Fruit fly (Drosophila melanogaster) whole organism, embryonic: ENCODE results near the gene CG5498.

Experiments
- Bgb ChIP-seq: fragments of 200-800 bp; sonication (Bioruptor generic); IDR thresholded peaks from 2 replicates; pipeline ENCODE4 v1.3.6; 2022; ENCODE audit warnings: missing biosample characterization, missing genetic modification characterization; ENCODE audit not compliant: partially characterized antibody
- BtbVII ChIP-seq: fragments of 200-800 bp; sonication (Bioruptor generic); optimal IDR thresholded peaks from 3 replicates; lab custom pipeline; 2017; ENCODE audit warnings: missing biosample characterization, mild to moderate bottlenecking, missing genetic modification characterization
- CG1024 ChIP-seq: fragments of 200-800 bp; sonication (Bioruptor generic); IDR thresholded peaks from 2 replicates; pipeline ENCODE4 v1.3.6; 2022; ENCODE audit warnings: missing biosample characterization, missing genetic modification characterization
- CG11398 ChIP-seq: fragments of 200-800 bp; sonication (Bioruptor generic); optimal IDR thresholded peaks from 2 replicates; lab custom pipeline; 2016; ENCODE audit warnings: missing biosample characterization, missing genetic modification characterization
- CG12071 ChIP-seq: fragments of 200-800 bp; sonication (Bioruptor generic); optimal IDR thresholded peaks from 3 replicates; lab custom pipeline; 2018; ENCODE audit warnings: missing biosample characterization, mild to moderate bottlenecking, missing genetic modification characterization
- CG1233 ChIP-seq: fragments of 200-800 bp; sonication (Bioruptor generic); optimal IDR thresholded peaks from 4 replicates; lab custom pipeline; 2018; ENCODE audit warnings: missing biosample characterization, mild to moderate bottlenecking, missing genetic modification characterization
- CG12744 ChIP-seq: fragments of 200-800 bp; sonication (Bioruptor generic); optimal IDR thresholded peaks from 2 replicates; lab custom pipeline; 2016; ENCODE audit warnings: missing biosample characterization, missing genetic modification characterization
- CG13894 ChIP-seq: fragments of 200-800 bp; sonication (Bioruptor generic); optimal IDR thresholded peaks from 3 replicates; lab custom pipeline; 2018; ENCODE audit warnings: missing biosample characterization, mild to moderate bottlenecking, missing genetic modification characterization, moderate library complexity
- CG15011 ChIP-seq: fragments of 200-800 bp; sonication (Bioruptor generic); optimal IDR thresholded peaks from 3 replicates; lab custom pipeline; 2018; ENCODE audit warnings: missing biosample characterization, mild to moderate bottlenecking, missing genetic modification characterization
- CG1603 ChIP-seq: fragments of 200-800 bp; sonication (Bioruptor generic); optimal IDR thresholded peaks from 2 replicates; lab custom pipeline; 2019; ENCODE audit warnings: missing biosample characterization, mild to moderate bottlenecking, missing genetic modification characterization, moderate library complexity
- CG17361 ChIP-seq: fragments of 200-800 bp; sonication (Bioruptor generic); IDR thresholded peaks from 3 replicates; pipeline ENCODE4 v1.3.6; 2022; ENCODE audit warnings: missing biosample characterization, missing genetic modification characterization
- CG1832 ChIP-seq: fragments of 200-800 bp; sonication (Bioruptor generic); optimal IDR thresholded peaks from 2 replicates; lab custom pipeline; 2017; ENCODE audit warnings: missing biosample characterization, mild to moderate bottlenecking, missing genetic modification characterization, inconsistent platforms
- CG2120 ChIP-seq: fragments of 200-800 bp; sonication (Bioruptor generic); optimal IDR thresholded peaks from 3 replicates; lab custom pipeline; 2016; ENCODE audit warnings: missing biosample characterization, missing genetic modification characterization
- CG30403 ChIP-seq: fragments of 200-800 bp; sonication (Bioruptor generic); optimal IDR thresholded peaks from 3 replicates; lab custom pipeline; 2016; ENCODE audit warnings: missing biosample characterization, missing genetic modification characterization
- CG31441 ChIP-seq: fragments of 200-800 bp; sonication (Bioruptor generic); IDR thresholded peaks from 2 replicates; pipeline ENCODE4 v1.3.6; 2022; ENCODE audit warnings: missing biosample characterization, missing genetic modification characterization
- CG32532 ChIP-seq: fragments of 200-800 bp; sonication (Bioruptor generic); IDR thresholded peaks from 2 replicates; pipeline ENCODE4 v1.3.6; 2022; ENCODE audit warnings: missing biosample characterization, missing genetic modification characterization
- CG33213 ChIP-seq: fragments of 200-800 bp; sonication (Bioruptor generic); optimal IDR thresholded peaks from 3 replicates; lab custom pipeline; 2016; ENCODE audit warnings: missing biosample characterization, missing genetic modification characterization
- CG4404 ChIP-seq: fragments of 200-800 bp; sonication (Bioruptor generic); IDR thresholded peaks from 2 replicates; pipeline ENCODE4 v1.3.6; 2022; ENCODE audit warnings: missing biosample characterization, missing genetic modification characterization
- CG6765 ChIP-seq: fragments of 200-800 bp; sonication (Bioruptor generic); optimal IDR thresholded peaks from 3 replicates; lab custom pipeline; 2017; ENCODE audit warnings: missing biosample characterization, mild to moderate bottlenecking, missing genetic modification characterization
- CG9609 ChIP-seq: fragments of 200-800 bp; sonication (Bioruptor generic); optimal IDR thresholded peaks from 3 replicates; lab custom pipeline; 2016; ENCODE audit warnings: missing biosample characterization, missing genetic modification characterization
- D19B ChIP-seq: fragments of 200-800 bp; sonication (Bioruptor generic); optimal IDR thresholded peaks from 2 replicates; lab custom pipeline; 2017; ENCODE audit warnings: missing biosample characterization, mild to moderate bottlenecking, missing genetic modification characterization
- Elba2 ChIP-seq: fragments of 200-800 bp; sonication (Bioruptor generic); optimal IDR thresholded peaks from 3 replicates; lab custom pipeline; 2016; ENCODE audit warnings: missing biosample characterization, missing genetic modification characterization
- Ets65A ChIP-seq: fragments of 200-800 bp; sonication (Bioruptor generic); peaks from one replicate; lab custom pipeline; 2016; ENCODE audit warnings: missing biosample characterization, missing genetic modification characterization
- Fer1 ChIP-seq: fragments of 200-800 bp; sonication (Bioruptor generic); optimal IDR thresholded peaks from 2 replicates; lab custom pipeline; 2017; ENCODE audit warnings: missing biosample characterization, mild to moderate bottlenecking, missing genetic modification characterization
- H15 ChIP-seq: fragments of 200-800 bp; sonication (Bioruptor generic); IDR thresholded peaks from 3 replicates; pipeline ENCODE4 v1.3.6; 2022; ENCODE audit warnings: missing biosample characterization, missing genetic modification characterization
- Med ChIP-seq: fragments of 200-800 bp; sonication (Bioruptor generic); peaks from one replicate; lab custom pipeline; 2016; ENCODE audit warnings: missing biosample characterization, missing genetic modification characterization, mild to moderate bottlenecking, inconsistent platforms, moderate library complexity
- NC2β ChIP-seq: fragments of 200-800 bp; sonication (Bioruptor generic); optimal IDR thresholded peaks from 2 replicates; lab custom pipeline; 2016; ENCODE audit warnings: missing biosample characterization, missing genetic modification characterization
- Poxn ChIP-seq: fragments of 200-800 bp; sonication (Bioruptor generic); IDR thresholded peaks from 2 replicates; pipeline ENCODE4 v1.3.6; 2022; ENCODE audit warnings: missing biosample characterization, missing genetic modification characterization
- Rfx ChIP-seq: fragments of 200-800 bp; sonication (Bioruptor generic); IDR thresholded peaks from 2 replicates; pipeline ENCODE4 v1.3.6; 2022; ENCODE audit warnings: missing biosample characterization, missing genetic modification characterization
- Tbp ChIP-seq: fragments of >200 bp; optimal IDR thresholded peaks from 2 replicates; lab custom pipeline; 2018; ENCODE audit warnings: missing biosample characterization, missing genetic modification characterization
- ac ChIP-seq: fragments of 200-800 bp; sonication (Bioruptor generic); optimal IDR thresholded peaks from 3 replicates; lab custom pipeline; 2017; ENCODE audit warnings: missing biosample characterization, mild to moderate bottlenecking, missing genetic modification characterization
- ato ChIP-seq: fragments of 200-800 bp; sonication (Bioruptor generic); IDR thresholded peaks from 2 replicates; pipeline ENCODE4 v1.3.6; 2022; ENCODE audit warnings: missing biosample characterization, missing genetic modification characterization; ENCODE audit not compliant: partially characterized antibody
- bab2 ChIP-seq: fragments of 200-800 bp; sonication (Bioruptor generic); optimal IDR thresholded peaks from 2 replicates; lab custom pipeline; 2016; ENCODE audit warnings: missing biosample characterization, missing genetic modification characterization
- bcd ChIP-seq: fragments of 200-800 bp; sonication (Bioruptor generic); optimal IDR thresholded peaks from 2 replicates; lab custom pipeline; 2017; ENCODE audit warnings: missing biosample characterization, mild to moderate bottlenecking, missing genetic modification characterization
- chm ChIP-seq: fragments of 200-800 bp; sonication (Bioruptor generic); IDR thresholded peaks from 2 replicates; pipeline ENCODE4 v1.3.6; 2022; ENCODE audit warnings: missing biosample characterization, missing genetic modification characterization
- cwo ChIP-seq: fragments of 200-800 bp; sonication (Bioruptor generic); optimal IDR thresholded peaks from 3 replicates; lab custom pipeline; 2017; ENCODE audit warnings: missing biosample characterization, missing genetic modification characterization, mild to moderate bottlenecking, moderate library complexity, missing genetic modification reagents
- dmrt99B ChIP-seq: fragments of 200-800 bp; sonication (Bioruptor generic); optimal IDR thresholded peaks from 2 replicates; lab custom pipeline; 2018; ENCODE audit warnings: missing biosample characterization, mild to moderate bottlenecking, missing genetic modification characterization, moderate library complexity
- gem ChIP-seq: fragments of 200-800 bp; sonication (Bioruptor generic); optimal IDR thresholded peaks from 2 replicates; lab custom pipeline; 2019; ENCODE audit warnings: missing biosample characterization, mild to moderate bottlenecking, missing genetic modification characterization, moderate library complexity
- hb ChIP-seq: fragments of 200-800 bp; sonication (Bioruptor generic); IDR thresholded peaks from 3 replicates; pipeline ENCODE4 v1.3.6; 2022; ENCODE audit warnings: missing biosample characterization, missing genetic modification characterization; ENCODE audit not compliant: partially characterized antibody
- her ChIP-seq: fragments of 200-800 bp; sonication (Bioruptor generic); optimal IDR thresholded peaks from 2 replicates; lab custom pipeline; 2016; ENCODE audit warnings: missing biosample characterization, missing genetic modification characterization
- hkb ChIP-seq, 2 experiments: fragments of 200-800 bp in 1 of 2; fragments of >200 bp in 1 of 2; sonication (Bioruptor generic) in 1 of 2; IDR thresholded peaks in 1 of 2; optimal IDR thresholded peaks in 1 of 2; 2 replicates each; pipeline versions ENCODE4 v1.3.6 to Lab custom; 2017 to 2022; ENCODE audit warnings: missing biosample characterization in 1 of 2, missing genetic modification characterization in 1 of 2
- knrl ChIP-seq: fragments of 200-800 bp; sonication (Bioruptor generic); IDR thresholded peaks from 3 replicates; pipeline ENCODE4 v1.3.6; 2022; ENCODE audit warnings: missing biosample characterization, missing genetic modification characterization; ENCODE audit not compliant: partially characterized antibody
- lbe ChIP-seq: fragments of 200-800 bp; sonication (Bioruptor generic); optimal IDR thresholded peaks from 2 replicates; lab custom pipeline; 2016; ENCODE audit warnings: missing biosample characterization, mild to moderate bottlenecking, missing genetic modification characterization
- lilli ChIP-seq: fragments of 200-800 bp; sonication (Bioruptor generic); optimal IDR thresholded peaks from 3 replicates; lab custom pipeline; 2016; ENCODE audit warnings: missing biosample characterization, missing genetic modification characterization
- lmd ChIP-seq: fragments of 200-800 bp; sonication (Bioruptor generic); IDR thresholded peaks from 2 replicates; pipeline ENCODE4 v1.3.6; 2022; ENCODE audit warnings: missing biosample characterization, missing genetic modification characterization
- oc ChIP-seq: fragments of 200-800 bp; sonication (Bioruptor generic); optimal IDR thresholded peaks from 2 replicates; lab custom pipeline; 2018; ENCODE audit warnings: missing biosample characterization, mild to moderate bottlenecking, missing genetic modification characterization, moderate library complexity
- peb ChIP-seq: fragments of 200-800 bp; sonication (Bioruptor generic); IDR thresholded peaks from 2 replicates; pipeline ENCODE4 v1.3.6; 2022; ENCODE audit warnings: missing biosample characterization, missing genetic modification characterization
- pita ChIP-seq: fragments of 200-800 bp; sonication (Bioruptor generic); optimal IDR thresholded peaks from 2 replicates; lab custom pipeline; 2017; ENCODE audit warnings: missing biosample characterization, mild to moderate bottlenecking, missing genetic modification characterization
- shn ChIP-seq: fragments of 200-800 bp; sonication (Bioruptor generic); optimal IDR thresholded peaks from 3 replicates; lab custom pipeline; 2016; ENCODE audit warnings: missing biosample characterization, missing genetic modification characterization
- slp2 ChIP-seq: fragments of 200-800 bp; sonication (Bioruptor generic); optimal IDR thresholded peaks from 2 replicates; lab custom pipeline; 2016; ENCODE audit warnings: missing biosample characterization, missing genetic modification characterization
- sr ChIP-seq: fragments of 200-800 bp; sonication (Bioruptor generic); IDR thresholded peaks from 3 replicates; pipeline ENCODE4 v1.3.6; 2022; ENCODE audit warnings: missing biosample characterization, missing genetic modification characterization

The CG5498 gene

DNA sequence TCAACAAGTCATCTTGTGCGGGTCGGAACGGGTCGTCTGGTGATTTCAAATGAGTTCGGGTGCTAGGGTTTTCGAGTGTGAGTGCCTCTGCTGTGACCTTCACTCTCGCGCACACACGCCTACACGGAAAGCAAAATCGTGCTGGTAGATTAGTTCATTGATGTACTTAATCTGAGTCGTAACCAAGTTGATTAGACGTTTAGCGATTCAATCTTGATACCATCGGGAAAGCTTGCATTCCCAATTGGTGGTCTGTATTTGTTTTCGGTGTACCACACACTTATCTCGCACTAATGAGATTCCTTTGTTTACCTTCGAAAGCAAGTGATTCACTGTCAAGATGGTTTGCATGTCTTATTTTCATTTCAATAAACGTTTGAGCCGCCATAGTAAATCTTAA is 5.1 kb upstream of the CG5498 start (continued):
- TF ChIP-seq cwo (GFP tag; lab: Kevin White, UChicago) = peak; percentile 89
- no peak for TF ChIP-seq pita
- no peak for TF ChIP-seq slp2 (GFP tag; lab: Kevin White, UChicago)
- peak; percentile 32 for TF ChIP-seq shn (GFP tag; lab: Kevin White, UChicago)
- no peak for TF ChIP-seq CG33213
- 0 out of 3 replicates have a peak, but pooled peaks have one; percentile 17 for TF ChIP-seq CG17361
- TF ChIP-seq CG1233 (GFP tag; lab: Kevin White, UChicago) = no peak
- TF ChIP-seq gem (tag; lab: Kevin White, UChicago) = peak; percentile 61
- peak; percentile 92 for TF ChIP-seq Med (GFP tag; lab: Kevin White, UChicago)
- TF ChIP-seq Poxn (GFP tag; lab: Robert Waterston, UW) = no peak
- no peak for TF ChIP-seq CG15011 (GFP tag; lab: Kevin White, UChicago)
- peak; percentile 68 for TF ChIP-seq lilli (GFP tag; lab: Kevin White, UChicago)
- TF ChIP-seq Ets65A (GFP tag; lab: Kevin White, UChicago) = peak; percentile 85
- no peak for TF ChIP-seq peb (GFP tag; lab: Robert Waterston, UW)
- peak; percentile 15; the same call in 1 of the 2 replicates for TF ChIP-seq lmd (GFP tag; lab: Robert Waterston, UW)
- TF ChIP-seq BtbVII (GFP tag; lab: Kevin White, UChicago) = peak; percentile 37
- TF ChIP-seq CG32532 (GFP tag; lab: Robert Waterston, UW) = peak; percentile 55; the same call in 1 of the 2 replicates
- peak; percentile 10 for TF ChIP-seq bcd (GFP tag; lab: Kevin White, UChicago)
- TF ChIP-seq CG9609 (GFP tag; lab: Kevin White, UChicago) = peak; percentile 36
- TF ChIP-seq ato (GFP tag; lab: Robert Waterston, UW) = no peak
- TF ChIP-seq D19B (GFP tag; lab: Kevin White, UChicago) = no peak
- peak; percentile 38 for TF ChIP-seq dmrt99B (tag; lab: Kevin White, UChicago)
- no peak for TF ChIP-seq Elba2 (GFP tag; lab: Kevin White, UChicago)
- TF ChIP-seq H15 = no peak
- TF ChIP-seq CG6765 (GFP tag; lab: Kevin White, UChicago) = no peak
- no peak for TF ChIP-seq ac
- no peak for TF ChIP-seq hb (GFP tag; lab: Robert Waterston, UW)
- TF ChIP-seq bab2 = peak; percentile 29
- peak; percentile 76 for TF ChIP-seq CG2120 (GFP tag; lab: Kevin White, UChicago)
- TF ChIP-seq hkb (optimal IDR thresholded peaks at IDR 0.05; lab: Kevin White, UChicago) = no peak
- 0 out of 2 replicates have a peak, but pooled peaks have one; percentile 29 for TF ChIP-seq hkb (GFP tag; IDR thresholded peaks at IDR 0.05; lab: Robert Waterston, UW)
- TF ChIP-seq CG11398 (GFP tag; lab: Kevin White, UChicago) = no peak
- no peak for TF ChIP-seq CG1832
- no peak; the same call in 1 of the 2 replicates for TF ChIP-seq chm (GFP tag; lab: Robert Waterston, UW)
- TF ChIP-seq CG30403 (GFP tag; lab: Kevin White, UChicago) = peak; percentile 31
- no peak for TF ChIP-seq lbe (GFP tag; lab: Kevin White, UChicago)
- TF ChIP-seq CG12071 (GFP tag; lab: Kevin White, UChicago) = peak; percentile 18
- TF ChIP-seq CG12744 (GFP tag; lab: Kevin White, UChicago) = peak; percentile 37
- peak; percentile 6 for TF ChIP-seq NC2β (GFP tag; lab: Kevin White, UChicago)
- TF ChIP-seq CG13894 = peak; percentile 24
- peak; percentile 57 for TF ChIP-seq her
- TF ChIP-seq CG1024 (GFP tag; lab: Robert Waterston, UW) = peak; percentile 3; the same call in 1 of the 2 replicates
- TF ChIP-seq CG1603 (tag; lab: Kevin White, UChicago) = peak; percentile 47
- TF ChIP-seq Bgb (GFP tag; lab: Robert Waterston, UW) = no peak
- TF ChIP-seq Tbp (GFP tag; lab: Kevin White, UChicago) = no peak
- no peak for TF ChIP-seq knrl
- 0 out of 3 replicates have a peak, but pooled peaks have one; percentile 35 for TF ChIP-seq sr (GFP tag; lab: Robert Waterston, UW)
- no peak for TF ChIP-seq CG4404
- TF ChIP-seq Fer1 (GFP tag; lab: Kevin White, UChicago) = peak; percentile 59
- TF ChIP-seq CG31441 (GFP tag; lab: Robert Waterston, UW) = peak; percentile 27; the same call in 1 of the 2 replicates
- TF ChIP-seq Rfx = peak; percentile 68
- no peak for TF ChIP-seq oc (tag; lab: Kevin White, UChicago)
